Fruit fly (Drosophila melanogaster) whole organism, adult: ENCODE data around the gene Kr-h2.

Experiments
- CG14711 ChIP-seq: fragments of 200-800 bp; sonication (Bioruptor generic); optimal IDR thresholded peaks from 2 replicates; lab custom pipeline; 2018; ENCODE audit warnings: missing biosample characterization, mild to moderate bottlenecking, missing genetic modification characterization, moderate library complexity
- CG5204 ChIP-seq: fragments of 200-800 bp; sonication (Bioruptor generic); optimal IDR thresholded peaks from 2 replicates; lab custom pipeline; 2016; ENCODE audit warnings: missing biosample characterization, missing genetic modification characterization
- CG7101 ChIP-seq: fragments of 200-800 bp; sonication (Bioruptor generic); optimal IDR thresholded peaks from 2 replicates; lab custom pipeline; 2018; ENCODE audit warnings: missing biosample characterization, mild to moderate bottlenecking, missing genetic modification characterization, moderate library complexity
- Hr96 ChIP-seq: fragments of 200-800 bp; sonication (Bioruptor generic); optimal IDR thresholded peaks from 2 replicates; lab custom pipeline; 2016; ENCODE audit warnings: missing biosample characterization, missing genetic modification characterization
- bab1 ChIP-seq: fragments of 200-800 bp; sonication (Bioruptor generic); optimal IDR thresholded peaks from 3 replicates; lab custom pipeline; 2019; ENCODE audit warnings: missing biosample characterization, mild to moderate bottlenecking, missing genetic modification characterization, moderate library complexity
- cnc ChIP-seq, 2 experiments: fragments of >200 bp; optimal IDR thresholded peaks; 2 replicates each; lab custom pipeline; 2017

- TF ChIP-seq CG14711 (no peak), Hr96 (GFP tag; lab: Kevin White, UChicago) (no peak), bab1 (GFP tag; lab: Kevin White, UChicago) (no peak), CG5204 (GFP tag; lab: Kevin White, UChicago) (no peak), cnc (optimal IDR thresholded peaks at IDR 0.05; lab: Kevin White, UChicago) (no peak), CG7101 (no peak)
Measured at dm6 chr2L:6072124-6072523, 1.3 kb downstream of the Kr-h2 start.
